Worm (Caenorhabditis elegans): Measurements from ENCODE around the gene puf-6.

The puf-6 gene

DNA sequence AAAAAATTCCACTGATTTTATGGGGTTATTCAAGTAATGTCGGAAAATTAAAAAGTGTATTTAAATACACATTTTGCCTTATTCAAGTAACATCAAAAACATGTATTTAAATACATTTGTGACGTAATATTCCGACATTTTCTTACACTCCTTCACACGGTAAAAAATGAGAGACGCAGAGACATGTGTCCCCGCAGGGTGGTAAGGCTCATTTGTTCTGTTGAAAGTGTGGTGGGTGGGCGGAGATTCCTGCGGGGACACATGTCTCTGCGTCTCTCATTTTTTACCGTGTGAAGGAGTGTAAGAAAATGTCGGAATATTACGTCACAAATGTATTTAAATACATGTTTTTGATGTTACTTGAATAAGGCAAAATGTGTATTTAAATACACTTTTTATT is 26.9 kb downstream of the puf-6 start (continued):
- TF ChIP-seq ztf-11 (tag; optimal IDR thresholded peaks at IDR 0.05) (peak in 1 of 2 experiments; percentile 21), elt-2 (tag; optimal IDR thresholded peaks at IDR 0.05) (peak; percentile 47), fkh-8 (tag; optimal IDR thresholded peaks at IDR 0.05) (peak; percentile 59), nhr-19 (GFP tag; conservative IDR thresholded peaks at IDR 0.05) (peak; percentile 90), ceh-8 (GFP tag; optimal IDR thresholded peaks at IDR 0.05) (peak; percentile 57), isw-1 (GFP tag; IDR thresholded peaks at IDR 0.05) (peak; percentile 80), ceh-88 (GFP tag; IDR thresholded peaks at IDR 0.05) (peak; percentile 69), efl-1 (optimal IDR thresholded peaks at IDR 0.05) (peak; percentile 19 to 47), efl-1 (GFP tag; optimal IDR thresholded peaks at IDR 0.05 in 1 of 2) (peak; percentile 25 to 80), nhr-71 (tag; optimal IDR thresholded peaks at IDR 0.05) (peak; percentile 83), irx-1 (tag; optimal IDR thresholded peaks at IDR 0.05) (peak; percentile 52), tbx-2 (tag; optimal IDR thresholded peaks at IDR 0.05) (peak; percentile 72), unc-86 (tag; optimal IDR thresholded peaks at IDR 0.05) (peak; percentile 63), unc-98 (GFP tag; IDR thresholded peaks at IDR 0.05) (peak; percentile 61), nhr-90 (tag; optimal IDR thresholded peaks at IDR 0.05; ENCODE audit: poor library complexity) (peak; percentile 66), nhr-20 (tag; optimal IDR thresholded peaks at IDR 0.05) (peak; percentile 38)

ce11 chrII:13013966-13014365 is 29.3 kb downstream of the puf-6 start, which contains the start of gene F18A11.5:
F18A11.5 (minus strand) TSS chrII:13014286.
- no peak for TF ChIP-seq efl-3 (GFP tag; optimal IDR thresholded peaks at IDR 0.05)
- TF ChIP-seq nhr-71 (tag; optimal IDR thresholded peaks at IDR 0.05) = peak; percentile 32
- TF ChIP-seq unc-86 (tag; optimal IDR thresholded peaks at IDR 0.05) = no peak
- no peak for TF ChIP-seq grh-1 (GFP tag; IDR thresholded peaks at IDR 0.05)
- no peak for TF ChIP-seq pag-3 (tag; optimal IDR thresholded peaks at IDR 0.05; ENCODE audit: borderline replicate concordance, insufficient read depth)
- no peak for TF ChIP-seq alr-1 (tag; optimal IDR thresholded peaks at IDR 0.05; ENCODE audit: borderline replicate concordance)
- no peak for TF ChIP-seq ceh-88 (GFP tag; IDR thresholded peaks at IDR 0.05)
- TF ChIP-seq ceh-8 (GFP tag; optimal IDR thresholded peaks at IDR 0.05) = no peak
- TF ChIP-seq elt-3 (tag; optimal IDR thresholded peaks at IDR 0.05) = no peak
- no peak for TF ChIP-seq lsy-2 (tag; optimal IDR thresholded peaks at IDR 0.05)
- TF ChIP-seq blmp-1 (tag; optimal IDR thresholded peaks at IDR 0.05) = peak; percentile 2
- no peak for TF ChIP-seq hlh-17 (GFP tag; optimal IDR thresholded peaks at IDR 0.05; ENCODE audit: borderline replicate concordance)
- no peak for TF ChIP-seq dsc-1 (tag; optimal IDR thresholded peaks at IDR 0.05)
- TF ChIP-seq ceh-82 (tag; optimal IDR thresholded peaks at IDR 0.05) = peak in 1 of 3 experiments; percentile 4
- TF ChIP-seq irx-1 (tag; optimal IDR thresholded peaks at IDR 0.05) = no peak
- no peak for TF ChIP-seq C34B4.2 (tag; optimal IDR thresholded peaks at IDR 0.05)
- TF ChIP-seq fos-1 (tag; optimal IDR thresholded peaks at IDR 0.05) = no peak
- TF ChIP-seq ama-1 (optimal IDR thresholded peaks at IDR 0.05) = peak; percentile 23
- TF ChIP-seq aha-1 (tag; optimal IDR thresholded peaks at IDR 0.05) = no peak
- no peak for TF ChIP-seq fkh-10 (GFP tag; optimal IDR thresholded peaks at IDR 0.05)
- no peak for TF ChIP-seq zag-1 (tag; optimal IDR thresholded peaks at IDR 0.05)
- TF ChIP-seq elt-2 (tag; optimal IDR thresholded peaks at IDR 0.05) = no peak
- no peak for TF ChIP-seq sox-4 (tag; optimal IDR thresholded peaks at IDR 0.05)
- TF ChIP-seq nhr-85 (tag) = peak; percentile 75
- no peak for TF ChIP-seq unc-62 (GFP tag; optimal IDR thresholded peaks at IDR 0.05)
- TF ChIP-seq mdl-1 (tag; optimal IDR thresholded peaks at IDR 0.05) = no peak
- no peak for TF ChIP-seq egl-13 (tag; optimal IDR thresholded peaks at IDR 0.05)
- no peak for TF ChIP-seq lin-15B (tag; optimal IDR thresholded peaks at IDR 0.05)
- no peak for TF ChIP-seq nhr-19 (GFP tag; conservative IDR thresholded peaks at IDR 0.05)
- no peak for TF ChIP-seq skn-1 (tag; optimal IDR thresholded peaks at IDR 0.05)
- no peak for TF ChIP-seq dpl-1 (GFP tag; optimal IDR thresholded peaks at IDR 0.05)
- TF ChIP-seq pax-3 (tag; optimal IDR thresholded peaks at IDR 0.05) = no peak
- no peak for TF ChIP-seq nhr-90 (tag; optimal IDR thresholded peaks at IDR 0.05; ENCODE audit: poor library complexity)
- TF ChIP-seq fkh-8 (tag; optimal IDR thresholded peaks at IDR 0.05) = no peak
- TF ChIP-seq ceh-63 (GFP tag; optimal IDR thresholded peaks at IDR 0.05) = no peak
- TF ChIP-seq nhr-237 (tag; optimal IDR thresholded peaks at IDR 0.05) = no peak
- TF ChIP-seq xbp-1 (tag; optimal IDR thresholded peaks at IDR 0.05) = no peak
- no peak for TF ChIP-seq vab-15 (tag; optimal IDR thresholded peaks at IDR 0.05)
- TF ChIP-seq nhr-28 (tag; optimal IDR thresholded peaks at IDR 0.05) = no peak
- TF ChIP-seq F16B12.6 (tag; optimal IDR thresholded peaks at IDR 0.05) = no peak
- TF ChIP-seq hpl-2 (GFP tag; optimal IDR thresholded peaks at IDR 0.05) = no peak
- peak; percentile 10 for TF ChIP-seq lin-14 (GFP tag; optimal IDR thresholded peaks at IDR 0.05)
- no peak for TF ChIP-seq sptf-1 (tag; optimal IDR thresholded peaks at IDR 0.05)
